Worm (Caenorhabditis elegans) whole organism, L1 larva: ENCODE measurements around the gene srt-20.
"Not testable (repeated sequence)": the region's sequence is repeated elsewhere in the genome, so short reads cannot be mapped to it uniquely, and the experiment has no call there.

Experiments
- C34B4.2 ChIP-seq: sonication (generic microtip); optimal IDR thresholded peaks from 2 replicates; lab custom pipeline; 2017; ENCODE audit warnings: mild to moderate bottlenecking, missing genetic modification characterization, missing compliant biosample characterization
- dpl-1 ChIP-seq, 3 experiments: fragments of 150-350 bp in 2 of 3; sonication (generic microtip) in 1 of 3; optimal IDR thresholded peaks; 2 replicates each; lab custom pipeline; 2014 to 2017; ENCODE audit warnings: missing biosample characterization in 3 of 3, missing genetic modification characterization in 3 of 3, missing genetic modification reagents in 3 of 3
- efl-3 ChIP-seq: fragments of 200-800 bp; sonication (Bioruptor generic); optimal IDR thresholded peaks from 2 replicates; lab custom pipeline; 2018; ENCODE audit warnings: mild to moderate bottlenecking, missing genetic modification characterization, missing compliant biosample characterization
- fos-1 ChIP-seq: fragments of 150-350 bp; optimal IDR thresholded peaks from 2 replicates; lab custom pipeline; 2014; ENCODE audit warnings: missing biosample characterization, missing genetic modification characterization
- lin-35 ChIP-seq, 2 experiments: fragments of 150-350 bp; optimal IDR thresholded peaks; 2 replicates each; lab custom pipeline; 2014; ENCODE audit warnings: missing biosample characterization in 2 of 2, missing genetic modification characterization in 2 of 2, missing genetic modification reagents in 2 of 2
- nhr-20 ChIP-seq: sonication (generic microtip); optimal IDR thresholded peaks from 2 replicates; lab custom pipeline; 2016; ENCODE audit warnings: mild to moderate bottlenecking, missing genetic modification characterization, missing compliant biosample characterization
- zag-1 ChIP-seq: fragments of 150-350 bp; optimal IDR thresholded peaks from 2 replicates; lab custom pipeline; 2014; ENCODE audit warnings: missing biosample characterization, missing genetic modification characterization

DNA sequence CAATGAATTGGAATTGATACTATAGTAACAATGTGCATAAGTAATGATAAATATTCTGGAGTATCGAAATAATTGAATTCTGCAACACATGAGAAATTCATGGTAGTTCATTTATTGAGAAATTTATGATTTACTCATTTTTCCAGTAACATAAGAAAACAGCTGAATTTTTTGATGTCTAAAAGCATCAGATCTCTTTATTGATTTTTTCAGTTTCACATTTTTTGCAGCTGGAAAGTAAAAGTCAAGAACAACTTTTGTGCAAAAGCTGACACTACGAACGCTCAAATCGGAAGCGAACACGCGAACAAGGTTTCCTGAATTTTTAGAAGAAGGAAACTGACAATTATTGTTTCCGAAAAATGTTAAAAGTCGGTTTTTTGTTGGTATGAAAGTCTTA is 11.5 kb upstream of the srt-20 start, which contains the start of gene srh-193:
- TF ChIP-seq C34B4.2 (tag; lab: Kevin White, UChicago); lin-35 (GFP tag; optimal IDR thresholded peaks at IDR 0.05; lab: Kevin White, UChicago); efl-3 (GFP tag; lab: Kevin White, UChicago); nhr-20; dpl-1 (GFP tag; optimal IDR thresholded peaks at IDR 0.05; lab: Kevin White, UChicago); fos-1; zag-1 (tag; lab: Kevin White, UChicago): not testable (repeated sequence)
